Fruit fly (Drosophila melanogaster) whole organism, pupa: ENCODE results near the gene Cpr65Aw.

Source experiments
- CG13204 ChIP-seq: fragments of 200-800 bp; sonication (Bioruptor generic); optimal IDR thresholded peaks from 2 replicates; lab custom pipeline; 2018; ENCODE audit warnings: missing biosample characterization, mild to moderate bottlenecking, missing genetic modification characterization, moderate library complexity
- CG4496 ChIP-seq: fragments of 200-800 bp; sonication (Bioruptor generic); IDR thresholded peaks from 3 replicates; pipeline ENCODE4 v1.3.6; 2022; ENCODE audit warnings: missing biosample characterization, missing genetic modification characterization
- CG8301 ChIP-seq: fragments of 200-800 bp; sonication (Bioruptor generic); optimal IDR thresholded peaks from 2 replicates; lab custom pipeline; 2018; ENCODE audit warnings: missing biosample characterization, mild to moderate bottlenecking, missing genetic modification characterization
- EcR ChIP-seq: fragments of 200-800 bp; sonication (Bioruptor generic); optimal IDR thresholded peaks from 3 replicates; lab custom pipeline; 2019; ENCODE audit warnings: missing biosample characterization, missing genetic modification characterization, mild to moderate bottlenecking, moderate library complexity, missing genetic modification reagents
- Snoo ChIP-seq: fragments of 200-800 bp; sonication (Bioruptor generic); optimal IDR thresholded peaks from 3 replicates; lab custom pipeline; 2017; ENCODE audit warnings: missing biosample characterization, mild to moderate bottlenecking, missing genetic modification characterization, inconsistent platforms

DNA sequence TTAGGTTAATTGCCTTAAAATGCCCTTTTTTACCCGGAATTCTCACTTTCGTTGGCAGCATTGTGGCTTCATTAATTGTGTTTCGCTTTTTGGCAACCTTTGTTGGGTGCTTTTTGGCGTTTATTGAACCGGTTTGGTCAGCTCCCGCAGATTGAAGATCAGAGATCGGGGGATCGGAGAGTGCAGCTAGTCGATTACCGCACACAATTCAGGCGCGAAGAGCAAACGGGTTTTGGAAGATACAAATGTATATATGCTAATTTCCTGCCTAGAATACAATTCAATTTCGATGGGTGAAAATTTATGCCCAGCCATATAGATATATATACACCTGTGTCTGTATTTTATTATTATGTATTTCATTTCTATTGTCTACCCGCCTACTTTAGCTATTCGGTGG, 675 bp downstream of the Cpr65Aw start:
- TF ChIP-seq CG8301 (tag; lab: Kevin White, UChicago) (no peak), CG4496 (GFP tag; lab: Robert Waterston, UW) (no peak), EcR (GFP tag; lab: Kevin White, UChicago) (peak; percentile 59), CG13204 (GFP tag; lab: Kevin White, UChicago) (no peak), Snoo (tag; lab: Kevin White, UChicago) (no peak)
